Fruit fly (Drosophila melanogaster): ENCODE measurements around the gene CG7968.

Gene CG7968

dm6 chr2L:13845178-13845577, 4.0 kb upstream of the CG7968 start, which contains the start of gene CG8997 (continued):
- TF ChIP-seq CG6791 (GFP tag; IDR thresholded peaks at IDR 0.05; ENCODE audit: partially characterized antibody), result no peak
- no peak for TF ChIP-seq gcm2 (GFP tag; optimal IDR thresholded peaks at IDR 0.05)
- TF ChIP-seq twi (tag; optimal IDR thresholded peaks at IDR 0.05), result no peak
- no peak for TF ChIP-seq Dll (GFP tag; IDR thresholded peaks at IDR 0.05; ENCODE audit: partially characterized antibody)
- TF ChIP-seq CG30431 (GFP tag; optimal IDR thresholded peaks at IDR 0.05), result no peak
- no peak for TF ChIP-seq C15 (GFP tag; IDR thresholded peaks at IDR 0.05)
- no peak for TF ChIP-seq Atf3 (GFP tag; optimal IDR thresholded peaks at IDR 0.05)
- no peak for TF ChIP-seq Opbp (GFP tag; IDR thresholded peaks at IDR 0.05; ENCODE audit: partially characterized antibody)
- TF ChIP-seq crol (GFP tag; IDR thresholded peaks at IDR 0.05), result no peak
- TF ChIP-seq CG9817 (tag; optimal IDR thresholded peaks at IDR 0.05), result no peak
- TF ChIP-seq maf-S (GFP tag; optimal IDR thresholded peaks at IDR 0.05), result no peak
- TF ChIP-seq ftz-f1 (GFP tag; optimal IDR thresholded peaks at IDR 0.05), result no peak
- no peak for TF ChIP-seq CG14860 (GFP tag; IDR thresholded peaks at IDR 0.05; ENCODE audit: partially characterized antibody)
- TF ChIP-seq CG15514 (GFP tag; optimal IDR thresholded peaks at IDR 0.05), result no peak
- no peak for TF ChIP-seq da (GFP tag; optimal IDR thresholded peaks at IDR 0.05)
- no peak for TF ChIP-seq CG1832 (GFP tag; optimal IDR thresholded peaks at IDR 0.05)
- TF ChIP-seq Doc3 (GFP tag; IDR thresholded peaks at IDR 0.05; ENCODE audit: partially characterized antibody), result no peak
- TF ChIP-seq CG7839 (tag; optimal IDR thresholded peaks at IDR 0.05), result no peak
- peak; percentile 92 for TF ChIP-seq sug (tag; optimal IDR thresholded peaks at IDR 0.05)
- TF ChIP-seq hth (optimal IDR thresholded peaks at IDR 0.05), result no peak
- TF ChIP-seq phol (tag; optimal IDR thresholded peaks at IDR 0.05), result no peak
- TF ChIP-seq CG3065 (GFP tag; optimal IDR thresholded peaks at IDR 0.05), result no peak
- no peak for TF ChIP-seq CG16779 (GFP tag; IDR thresholded peaks at IDR 0.05)
- no peak for TF ChIP-seq Spps (tag; optimal IDR thresholded peaks at IDR 0.05)
- TF ChIP-seq corto (GFP tag; optimal IDR thresholded peaks at IDR 0.05), result peak; percentile 2
- TF ChIP-seq exex (tag; optimal IDR thresholded peaks at IDR 0.05), result peak; percentile 87
- no peak for TF ChIP-seq CG31441 (GFP tag; IDR thresholded peaks at IDR 0.05)
- TF ChIP-seq pan (optimal IDR thresholded peaks at IDR 0.05), result no peak
- TF ChIP-seq pan (GFP tag; optimal IDR thresholded peaks at IDR 0.05 in 1 of 2, IDR thresholded peaks at IDR 0.05 in 1 of 2), result peak in 1 of 2 experiments; percentile 24
- no peak for TF ChIP-seq Ada2b (GFP tag; IDR thresholded peaks at IDR 0.05)
- TF ChIP-seq prd (optimal IDR thresholded peaks at IDR 0.05), result no peak
- no peak for TF ChIP-seq prd (GFP tag; IDR thresholded peaks at IDR 0.05)
- peak; percentile 7 for TF ChIP-seq mirr (GFP tag; optimal IDR thresholded peaks at IDR 0.05)
- TF ChIP-seq Dad (GFP tag; optimal IDR thresholded peaks at IDR 0.05), result no peak
- TF ChIP-seq CG43689 (GFP tag; IDR thresholded peaks at IDR 0.05), result no peak
- TF ChIP-seq CG11723 (GFP tag; optimal IDR thresholded peaks at IDR 0.05), result no peak
- no peak for TF ChIP-seq zfh2 (GFP tag; optimal IDR thresholded peaks at IDR 0.05)
- 0 out of 3 replicates have a peak, but pooled peaks have one; percentile 19 for TF ChIP-seq ase (GFP tag; IDR thresholded peaks at IDR 0.05)
- TF ChIP-seq Bgb (GFP tag; IDR thresholded peaks at IDR 0.05; ENCODE audit: partially characterized antibody), result no peak
- TF ChIP-seq CG30403 (GFP tag; optimal IDR thresholded peaks at IDR 0.05), result no peak
- no peak for TF ChIP-seq Sin3A (optimal IDR thresholded peaks at IDR 0.05)
- no peak for TF ChIP-seq CG10959 (GFP tag; IDR thresholded peaks at IDR 0.05)
- peak; percentile 51 for TF ChIP-seq cwo (GFP tag; optimal IDR thresholded peaks at IDR 0.05)
- TF ChIP-seq tll (GFP tag; optimal IDR thresholded peaks at IDR 0.05), result no peak
- TF ChIP-seq sna (GFP tag; IDR thresholded peaks at IDR 0.05; ENCODE audit: partially characterized antibody), result no peak
